Worm (Caenorhabditis elegans) whole organism, L4 larva: ENCODE data around the gene citk-2.

Source experiments
- F10B5.3 ChIP-seq: sonication (generic microtip); optimal IDR thresholded peaks from 2 replicates; lab custom pipeline; 2016; ENCODE audit warnings: mild to moderate bottlenecking, missing genetic modification characterization, missing compliant biosample characterization
- F26F4.8 ChIP-seq: fragments of 200-800 bp; sonication (Bioruptor generic); conservative IDR thresholded peaks from 2 replicates; pipeline ENCODE4 v1.3.6; 2022; ENCODE audit warnings: missing genetic modification characterization, missing compliant biosample characterization
- F44E2.7 ChIP-seq: fragments of 200-800 bp; sonication (Bioruptor generic); IDR thresholded peaks from 2 replicates; pipeline ENCODE4 v2.1.2; 2022; ENCODE audit warnings: missing genetic modification characterization, missing compliant biosample characterization
- F49E8.2 ChIP-seq: sonication (generic microtip); optimal IDR thresholded peaks from 2 replicates; lab custom pipeline; 2016; ENCODE audit warnings: missing compliant biosample characterization, mild to moderate bottlenecking, missing genetic modification characterization, borderline replicate concordance
- T20F7.1 ChIP-seq: fragments of 200-800 bp; sonication (Bioruptor generic); optimal IDR thresholded peaks from 2 replicates; lab custom pipeline; 2018; ENCODE audit warnings: mild to moderate bottlenecking, missing genetic modification characterization, missing compliant biosample characterization
- T26A8.4 ChIP-seq: fragments of 200-800 bp; sonication (Bioruptor generic); IDR thresholded peaks from 2 replicates; pipeline ENCODE4 v1.3.6; 2022; ENCODE audit warnings: missing genetic modification characterization, missing compliant biosample characterization
- Y105C5A.15 ChIP-seq: fragments of 200-800 bp; sonication (Bioruptor generic); IDR thresholded peaks from 2 replicates; pipeline ENCODE4 v1.3.6; 2022; ENCODE audit warnings: missing genetic modification characterization, missing compliant biosample characterization
- Y48G9A.11 ChIP-seq: fragments of 200-800 bp; sonication (Bioruptor generic); IDR thresholded peaks from 2 replicates; pipeline ENCODE4 v1.3.6; 2022; ENCODE audit warnings: missing genetic modification reagents, missing genetic modification characterization, missing compliant biosample characterization
- ZK337.2 ChIP-seq: fragments of 200-800 bp; sonication (Bioruptor generic); IDR thresholded peaks from 2 replicates; pipeline ENCODE4 v1.3.6; 2022; ENCODE audit warnings: missing genetic modification reagents, missing genetic modification characterization, missing compliant biosample characterization
- arid-1 ChIP-seq: fragments of 200-800 bp; sonication (Bioruptor generic); conservative IDR thresholded peaks from 2 replicates; pipeline ENCODE4 v1.3.6; 2022; ENCODE audit warnings: missing genetic modification reagents, missing genetic modification characterization, missing compliant biosample characterization
- ceh-28 ChIP-seq: fragments of 150-350 bp; optimal IDR thresholded peaks from 2 replicates; lab custom pipeline; 2014; ENCODE audit warnings: missing biosample characterization, missing genetic modification reagents, missing genetic modification characterization
- ceh-62 ChIP-seq: sonication (generic microtip); optimal IDR thresholded peaks from 2 replicates; lab custom pipeline; 2017; ENCODE audit warnings: missing biosample characterization, missing genetic modification characterization
- ceh-82 ChIP-seq: sonication (generic microtip); optimal IDR thresholded peaks from 2 replicates; lab custom pipeline; 2017; ENCODE audit warnings: missing biosample characterization, missing genetic modification characterization
- cey-2 ChIP-seq: sonication (generic microtip); optimal IDR thresholded peaks from 3 replicates; lab custom pipeline; 2017; ENCODE audit warnings: missing genetic modification characterization, mild to moderate bottlenecking, missing compliant biosample characterization, antibody characterized with exemption, borderline replicate concordance; ENCODE audit not compliant: insufficient read depth
- daf-16 ChIP-seq, 3 experiments: sonication (generic microtip); optimal IDR thresholded peaks; 2 replicates each; lab custom pipeline; 2016 to 2017; ENCODE audit warnings: missing genetic modification characterization in 3 of 3, missing genetic modification reagents in 3 of 3, mild to moderate bottlenecking in 2 of 3, missing compliant biosample characterization in 2 of 3, missing biosample characterization in 1 of 3, moderate library complexity in 1 of 3
- daf-8 ChIP-seq: fragments of 200-800 bp; sonication (Bioruptor generic); IDR thresholded peaks from 2 replicates; pipeline ENCODE4 v1.3.6; 2022; ENCODE audit warnings: missing genetic modification characterization, missing compliant biosample characterization
- dmd-9 ChIP-seq: fragments of 200-800 bp; sonication (Bioruptor generic); IDR thresholded peaks from 2 replicates; pipeline ENCODE4 v1.3.6; 2022; ENCODE audit warnings: missing genetic modification reagents, missing genetic modification characterization, missing compliant biosample characterization
- dve-1 ChIP-seq: sonication (generic microtip); optimal IDR thresholded peaks from 2 replicates; lab custom pipeline; 2017; ENCODE audit warnings: antibody characterized with exemption, mild to moderate bottlenecking, missing genetic modification characterization, missing compliant biosample characterization; ENCODE audit not compliant: insufficient read depth
- egl-27 ChIP-seq: sonication (generic microtip); optimal IDR thresholded peaks from 3 replicates; lab custom pipeline; 2017; ENCODE audit warnings: missing biosample characterization, missing genetic modification reagents, missing genetic modification characterization
- egl-43 ChIP-seq: fragments of 200-800 bp; sonication (Bioruptor generic); IDR thresholded peaks from 2 replicates; pipeline ENCODE4 v1.3.6; 2022; ENCODE audit warnings: missing genetic modification reagents, missing genetic modification characterization, missing compliant biosample characterization
- hif-1 ChIP-seq, 2 experiments: sonication (generic microtip); optimal IDR thresholded peaks; 2 replicates each; lab custom pipeline; 2016 to 2017; ENCODE audit warnings: missing compliant biosample characterization in 2 of 2, missing genetic modification characterization in 2 of 2, missing genetic modification reagents in 2 of 2, missing genotype in 2 of 2, mild to moderate bottlenecking in 1 of 2
- hlh-30 ChIP-seq: sonication (generic microtip); optimal IDR thresholded peaks from 2 replicates; lab custom pipeline; 2017; ENCODE audit warnings: antibody characterized with exemption, mild to moderate bottlenecking, missing genetic modification characterization, missing compliant biosample characterization; ENCODE audit not compliant: insufficient read depth
- jun-1 ChIP-seq: fragments of 150-350 bp; optimal IDR thresholded peaks from 2 replicates; lab custom pipeline; 2014; ENCODE audit warnings: missing biosample characterization, missing genetic modification reagents, missing genetic modification characterization
- lin-13 ChIP-seq: fragments of 150-350 bp; optimal IDR thresholded peaks from 2 replicates; lab custom pipeline; 2014; ENCODE audit warnings: missing biosample characterization, missing genetic modification reagents, missing genetic modification characterization
- lin-38 ChIP-seq: fragments of 200-800 bp; sonication (Bioruptor generic); IDR thresholded peaks from 2 replicates; pipeline ENCODE4 v1.3.6; 2022; ENCODE audit warnings: missing genetic modification reagents, missing genetic modification characterization, missing compliant biosample characterization
- lir-3 ChIP-seq: sonication (generic microtip); optimal IDR thresholded peaks from 2 replicates; lab custom pipeline; 2016; ENCODE audit warnings: mild to moderate bottlenecking, missing genetic modification characterization, missing compliant biosample characterization
- mep-1 ChIP-seq: fragments of 150-350 bp; sonication (generic microtip); optimal IDR thresholded peaks from 3 replicates; lab custom pipeline; 2014; ENCODE audit warnings: missing biosample characterization, missing genetic modification characterization
- mxl-2 ChIP-seq: fragments of 200-800 bp; sonication (Bioruptor generic); conservative IDR thresholded peaks from 2 replicates; pipeline ENCODE4 v1.3.6; 2022; ENCODE audit warnings: missing genetic modification reagents, missing genetic modification characterization, missing compliant biosample characterization
- mxl-3 ChIP-seq: fragments of 200-800 bp; sonication (Bioruptor generic); optimal IDR thresholded peaks from 2 replicates; lab custom pipeline; 2018; ENCODE audit warnings: mild to moderate bottlenecking, missing genetic modification characterization, missing compliant biosample characterization
- nhr-111 ChIP-seq: fragments of 200-800 bp; sonication (Bioruptor generic); optimal IDR thresholded peaks from 2 replicates; lab custom pipeline; 2018; ENCODE audit warnings: mild to moderate bottlenecking, missing genetic modification characterization, missing compliant biosample characterization
- nhr-28 ChIP-seq: fragments of 150-350 bp; optimal IDR thresholded peaks from 2 replicates; lab custom pipeline; 2014; ENCODE audit warnings: missing biosample characterization, missing genetic modification characterization
- nhr-48 ChIP-seq: sonication (generic microtip); optimal IDR thresholded peaks from 2 replicates; lab custom pipeline; 2016; ENCODE audit warnings: mild to moderate bottlenecking, missing genetic modification characterization, missing compliant biosample characterization
- nhr-77 ChIP-seq: fragments of 150-350 bp; optimal IDR thresholded peaks from 2 replicates; lab custom pipeline; 2014; ENCODE audit warnings: missing biosample characterization, missing genetic modification characterization
- pha-4 ChIP-seq, 2 experiments: fragments of 150-350 bp in 1 of 2; fragments of 200-800 bp in 1 of 2; sonication (Bioruptor generic) in 1 of 2; IDR thresholded peaks in 1 of 2; optimal IDR thresholded peaks in 1 of 2; 2 replicates each; pipeline versions ENCODE4 v1.3.6 to Lab custom; 2014 to 2022; ENCODE audit warnings: missing genetic modification characterization in 2 of 2, missing genetic modification reagents in 2 of 2, missing biosample characterization in 1 of 2, missing compliant biosample characterization in 1 of 2
- php-3 ChIP-seq: fragments of 200-800 bp; sonication (Bioruptor generic); IDR thresholded peaks from 2 replicates; pipeline ENCODE4 v1.3.6; 2022; ENCODE audit warnings: missing genetic modification reagents, missing genetic modification characterization, missing compliant biosample characterization
- rbr-2 ChIP-seq: sonication (generic microtip); optimal IDR thresholded peaks from 2 replicates; lab custom pipeline; 2016; ENCODE audit warnings: missing genotype, missing genetic modification characterization, missing compliant biosample characterization
- set-16 ChIP-seq: fragments of 200-800 bp; sonication (Bioruptor generic); IDR thresholded peaks from 2 replicates; pipeline ENCODE4 v1.3.6; 2022; ENCODE audit warnings: missing genetic modification reagents, missing genetic modification characterization, missing compliant biosample characterization
- skn-1 ChIP-seq: fragments of 150-350 bp; optimal IDR thresholded peaks from 2 replicates; lab custom pipeline; 2014; ENCODE audit warnings: missing biosample characterization, missing genetic modification characterization
- snpc-4 ChIP-seq: fragments of 150-350 bp; optimal IDR thresholded peaks from 2 replicates; lab custom pipeline; 2014; ENCODE audit warnings: missing biosample characterization, missing genetic modification characterization
- tra-1 ChIP-seq: fragments of 200-800 bp; sonication (Bioruptor generic); IDR thresholded peaks from 2 replicates; pipeline ENCODE4 v1.3.6; 2022; ENCODE audit warnings: missing genetic modification reagents, missing genetic modification characterization, missing compliant biosample characterization
- unc-130 ChIP-seq: sonication (generic microtip); optimal IDR thresholded peaks from 2 replicates; lab custom pipeline; 2016; ENCODE audit warnings: missing genetic modification reagents, missing genetic modification characterization, missing compliant biosample characterization
- unc-62 ChIP-seq, 3 experiments: fragments of 150-350 bp in 1 of 3; sonication (generic microtip); optimal IDR thresholded peaks in 2 of 3; peaks in 1 of 3; 1 replicate in 1 of 3; 2 replicates in 2 of 3; lab custom pipeline; 2014 to 2017; ENCODE audit warnings: missing biosample characterization in 3 of 3, missing genetic modification characterization in 3 of 3, missing genetic modification reagents in 3 of 3, missing genotype in 1 of 3
- zip-11 ChIP-seq: fragments of 200-800 bp; sonication (Bioruptor generic); IDR thresholded peaks from 2 replicates; pipeline ENCODE4 v1.3.6; 2022; ENCODE audit warnings: missing genetic modification characterization, missing compliant biosample characterization
- zip-2 ChIP-seq: fragments of 150-350 bp; optimal IDR thresholded peaks from 2 replicates; lab custom pipeline; 2014; ENCODE audit warnings: missing biosample characterization, missing genetic modification characterization

Gene citk-2

ce11 chrII:5022381-5022855 is 23.1 kb downstream of the citk-2 start, which contains the start of the genes nsy-1 and F59A6.13 (continued):
- no peak for TF ChIP-seq egl-27 (tag; lab: Kevin White, UChicago)
- TF ChIP-seq set-16 (GFP tag; lab: Robert Waterston, UW) = no peak
- TF ChIP-seq ceh-28 = no peak
- no peak for TF ChIP-seq daf-16 (GFP tag; optimal IDR thresholded peaks at IDR 0.05; lab: Kevin White, UChicago)
- TF ChIP-seq daf-16 (tag; optimal IDR thresholded peaks at IDR 0.05; lab: Kevin White, UChicago) = peak; percentile 72
- TF ChIP-seq egl-43 (GFP tag; lab: Robert Waterston, UW) = no peak
- TF ChIP-seq F26F4.8 = no peak
- TF ChIP-seq dve-1 (tag; lab: Kevin White, UChicago) = peak; percentile 39
- TF ChIP-seq nhr-28 = peak; percentile 3
- TF ChIP-seq Y105C5A.15 = no peak
- TF ChIP-seq arid-1 (GFP tag; lab: Robert Waterston, UW) = no peak
- TF ChIP-seq nhr-111 = no peak
- 0 out of 2 replicates have a peak, but pooled peaks have one; percentile 15 for TF ChIP-seq php-3

ce11 chrII:5027952-5028351 is 28.6 kb downstream of the citk-2 start:
- no peak for TF ChIP-seq daf-16 (GFP tag; optimal IDR thresholded peaks at IDR 0.05; lab: Kevin White, UChicago)
- no peak for TF ChIP-seq daf-16 (tag; optimal IDR thresholded peaks at IDR 0.05; lab: Kevin White, UChicago)
- no peak for TF ChIP-seq F44E2.7 (GFP tag; lab: Robert Waterston, UW)
- TF ChIP-seq unc-62 (GFP tag; optimal IDR thresholded peaks at IDR 0.05 in 1 of 2; lab: Kevin White, UChicago) = peak in 1 of 2 experiments; percentile 99
- TF ChIP-seq unc-62 (tag; optimal IDR thresholded peaks at IDR 0.05; lab: Kevin White, UChicago) = no peak
- TF ChIP-seq ceh-62 (tag; lab: Kevin White, UChicago) = no peak
- TF ChIP-seq, all 104 proteins: peak for 1

- TF ChIP-seq F10B5.3 = no peak
- TF ChIP-seq hif-1 (tag; optimal IDR thresholded peaks at IDR 0.05; lab: Kevin White, UChicago) = no peak
- TF ChIP-seq snpc-4 (tag; lab: Kevin White, UChicago) = no peak
- no peak for TF ChIP-seq unc-130 (GFP tag; lab: Kevin White, UChicago)
- no peak for TF ChIP-seq mxl-3
- TF ChIP-seq lir-3 = no peak
- no peak for TF ChIP-seq dve-1 (tag; lab: Kevin White, UChicago)
- no peak for TF ChIP-seq zip-11 (GFP tag; lab: Robert Waterston, UW)
- TF ChIP-seq nhr-77 (tag; lab: Kevin White, UChicago) = no peak
- TF ChIP-seq tra-1 = no peak
- no peak for TF ChIP-seq nhr-111
- no peak for TF ChIP-seq lin-38 (GFP tag; lab: Robert Waterston, UW)
- no peak for TF ChIP-seq mxl-2 (GFP tag; lab: Robert Waterston, UW)
- TF ChIP-seq, all 104 proteins: peak for 0
Observed at ce11 chrII:5031612-5032011, 32.3 kb downstream of the citk-2 start, which contains the start of gene wdr-83. Gene wdr-83 (minus strand): TSS chrII:5031712.

ce11 chrII:5032669-5033068 is 33.3 kb downstream of the citk-2 start:
- TF ChIP-seq ceh-82 (tag; lab: Kevin White, UChicago) = no peak
- peak; percentile 72; the same call in 1 of the 2 replicates for TF ChIP-seq F26F4.8
- no peak for TF ChIP-seq ZK337.2
- no peak for TF ChIP-seq skn-1 (tag; lab: Kevin White, UChicago)
- TF ChIP-seq Y48G9A.11 (GFP tag; lab: Robert Waterston, UW) = peak; percentile 76
- TF ChIP-seq zip-2 (tag; lab: Kevin White, UChicago) = peak; percentile 55
- peak; percentile 64 for TF ChIP-seq mep-1
- no peak for TF ChIP-seq cey-2
- TF ChIP-seq T20F7.1 (GFP tag; lab: Kevin White, UChicago) = peak; percentile 16
- TF ChIP-seq php-3 = 0 out of 2 replicates have a peak, but pooled peaks have one; percentile 44
- peak; percentile 60 for TF ChIP-seq lin-13 (GFP tag; lab: Kevin White, UChicago)
- peak; percentile 84 for TF ChIP-seq T26A8.4 (GFP tag; lab: Robert Waterston, UW)
- peak; percentile 93 for TF ChIP-seq pha-4 (GFP tag; IDR thresholded peaks at IDR 0.05; lab: Robert Waterston, UW)
- no peak for TF ChIP-seq pha-4 (tag; optimal IDR thresholded peaks at IDR 0.05; lab: Kevin White, UChicago)
- peak; percentile 46 for TF ChIP-seq rbr-2
- peak; percentile 65 for TF ChIP-seq jun-1 (tag; lab: Kevin White, UChicago)
- peak; percentile 69 for TF ChIP-seq F49E8.2
- TF ChIP-seq dmd-9 (GFP tag; lab: Robert Waterston, UW) = peak; percentile 78
- TF ChIP-seq nhr-48 (tag; lab: Kevin White, UChicago) = peak; percentile 45
- TF ChIP-seq daf-8 (GFP tag; lab: Robert Waterston, UW) = 0 out of 2 replicates have a peak, but pooled peaks have one; percentile 21
- TF ChIP-seq hlh-30 (tag; lab: Kevin White, UChicago) = peak; percentile 29
